Fruit fly (Drosophila melanogaster): ENCODE data around the gene Ulp1.
A peak's percentile ranks its signal among the peaks of the same experiment; 100 is the strongest.

Ulp1 gene

dm6 chrX:19170791-19171190 lies 37.2 kb downstream of the Ulp1 start, which contains the start of gene Inx5 (continued):
- TF ChIP-seq CG42726 (GFP tag; IDR thresholded peaks at IDR 0.05; ENCODE audit: partially characterized antibody) (no peak), D19B (GFP tag; optimal IDR thresholded peaks at IDR 0.05) (no peak), aop (GFP tag; IDR thresholded peaks at IDR 0.05) (no peak), CG34224 (GFP tag; IDR thresholded peaks at IDR 0.05; ENCODE audit: partially characterized antibody) (no peak), stwl (tag; optimal IDR thresholded peaks at IDR 0.05) (peak; percentile 93), Pdp1 (GFP tag; optimal IDR thresholded peaks at IDR 0.05) (peak in 1 of 2 experiments; percentile 27), Dfd (GFP tag; optimal IDR thresholded peaks at IDR 0.05) (no peak), CG8281 (tag; optimal IDR thresholded peaks at IDR 0.05) (no peak), eyg (GFP tag; optimal IDR thresholded peaks at IDR 0.05) (no peak), sna (GFP tag; IDR thresholded peaks at IDR 0.05; ENCODE audit: partially characterized antibody) (no peak), Med (GFP tag) (peak; percentile 45), chm (GFP tag; IDR thresholded peaks at IDR 0.05) (no peak), CG3726 (GFP tag; IDR thresholded peaks at IDR 0.05) (no peak)

- TF ChIP-seq CG15269 (tag; optimal IDR thresholded peaks at IDR 0.05) = peak; percentile 7
- TF ChIP-seq Ravus (GFP tag; IDR thresholded peaks at IDR 0.05) = no peak
- no peak for TF ChIP-seq CG15601 (tag; optimal IDR thresholded peaks at IDR 0.05)
- no peak for TF ChIP-seq Dek (tag; optimal IDR thresholded peaks at IDR 0.05)
- no peak for TF ChIP-seq CG13775 (GFP tag; optimal IDR thresholded peaks at IDR 0.05)
- TF ChIP-seq CG13894 (tag; optimal IDR thresholded peaks at IDR 0.05) = peak; percentile 70
- no peak for TF ChIP-seq chm (GFP tag; IDR thresholded peaks at IDR 0.05)
- TF ChIP-seq CG4360 (GFP tag; IDR thresholded peaks at IDR 0.05) = no peak
- TF ChIP-seq chinmo (GFP tag; IDR thresholded peaks at IDR 0.05; ENCODE audit: partially characterized antibody) = peak; percentile 81; the same call in 3 of the 4 replicates
- TF ChIP-seq CG7928 (GFP tag; optimal IDR thresholded peaks at IDR 0.05) = no peak
- peak; percentile 44 for TF ChIP-seq exex (tag; optimal IDR thresholded peaks at IDR 0.05)
- no peak for TF ChIP-seq Dll (GFP tag; IDR thresholded peaks at IDR 0.05; ENCODE audit: partially characterized antibody)
- TF ChIP-seq HLH54F (GFP tag; optimal IDR thresholded peaks at IDR 0.05) = no peak
- no peak for TF ChIP-seq gsb (GFP tag; IDR thresholded peaks at IDR 0.05)
- no peak for TF ChIP-seq Hr39 (optimal IDR thresholded peaks at IDR 0.05)
- no peak for TF ChIP-seq pho (GFP tag; optimal IDR thresholded peaks at IDR 0.05)
- peak; percentile 23 for TF ChIP-seq kni (GFP tag; optimal IDR thresholded peaks at IDR 0.05)
- TF ChIP-seq so (GFP tag; IDR thresholded peaks at IDR 0.05) = peak; percentile 57; the same call in 1 of the 3 replicates
- TF ChIP-seq tin (GFP tag; optimal IDR thresholded peaks at IDR 0.05) = no peak
- TF ChIP-seq CG3847 (GFP tag; IDR thresholded peaks at IDR 0.05) = no peak
- TF ChIP-seq crp (GFP tag; optimal IDR thresholded peaks at IDR 0.05) = no peak
- TF ChIP-seq Abd-B (GFP tag; optimal IDR thresholded peaks at IDR 0.05) = no peak
- TF ChIP-seq CG14860 (GFP tag; IDR thresholded peaks at IDR 0.05; ENCODE audit: partially characterized antibody) = no peak
- no peak for TF ChIP-seq dati (GFP tag; IDR thresholded peaks at IDR 0.05)
- no peak for TF ChIP-seq CG4404 (GFP tag; IDR thresholded peaks at IDR 0.05)
- no peak for TF ChIP-seq run (tag; optimal IDR thresholded peaks at IDR 0.05)
- TF ChIP-seq bab2 (GFP tag; optimal IDR thresholded peaks at IDR 0.05) = no peak
- no peak for TF ChIP-seq Opbp (GFP tag; IDR thresholded peaks at IDR 0.05; ENCODE audit: partially characterized antibody)
- peak; percentile 66 for TF ChIP-seq sug (tag; optimal IDR thresholded peaks at IDR 0.05)
- TF ChIP-seq stwl (tag; optimal IDR thresholded peaks at IDR 0.05) = no peak
- no peak for TF ChIP-seq CG4730 (GFP tag; IDR thresholded peaks at IDR 0.05)
- TF ChIP-seq Fer2 (tag; optimal IDR thresholded peaks at IDR 0.05) = no peak
- TF ChIP-seq lmd (GFP tag; IDR thresholded peaks at IDR 0.05) = no peak; the same call in 1 of the 2 replicates
- peak; percentile 40 for TF ChIP-seq gro (GFP tag; optimal IDR thresholded peaks at IDR 0.05)
- TF ChIP-seq unpg (GFP tag; optimal IDR thresholded peaks at IDR 0.05) = no peak
- TF ChIP-seq kah (GFP tag; optimal IDR thresholded peaks at IDR 0.05) = no peak
- TF ChIP-seq cg (GFP tag; optimal IDR thresholded peaks at IDR 0.05) = peak; percentile 80
Measured at dm6 chrX:19167586-19168403, 40.2 kb downstream of the Ulp1 start.

All from whole organism, embryonic.